Worm (Caenorhabditis elegans) whole organism, L4 larva: ENCODE results near the gene cest-6.

Experiments
- ceh-28 ChIP-seq: fragments of 150-350 bp; optimal IDR thresholded peaks from 2 replicates; lab custom pipeline; 2014; ENCODE audit warnings: missing biosample characterization, missing genetic modification reagents, missing genetic modification characterization
- ceh-82 ChIP-seq: sonication (generic microtip); optimal IDR thresholded peaks from 2 replicates; lab custom pipeline; 2017; ENCODE audit warnings: missing biosample characterization, missing genetic modification characterization
- ces-1 ChIP-seq: fragments of 150-350 bp; sonication (generic microtip); optimal IDR thresholded peaks from 4 replicates; lab custom pipeline; 2014; ENCODE audit warnings: missing biosample characterization, missing genetic modification reagents, missing genetic modification characterization
- nhr-237 ChIP-seq: sonication (generic microtip); optimal IDR thresholded peaks from 2 replicates; lab custom pipeline; 2017; ENCODE audit warnings: missing biosample characterization, missing genetic modification characterization
- nhr-76 ChIP-seq: fragments of 150-350 bp; optimal IDR thresholded peaks from 2 replicates; lab custom pipeline; 2014; ENCODE audit warnings: missing biosample characterization, missing genetic modification characterization
- unc-62 ChIP-seq, 3 experiments: fragments of 150-350 bp in 1 of 3; sonication (generic microtip); optimal IDR thresholded peaks in 2 of 3; peaks in 1 of 3; 1 replicate in 1 of 3; 2 replicates in 2 of 3; lab custom pipeline; 2014 to 2017; ENCODE audit warnings: missing biosample characterization in 3 of 3, missing genetic modification characterization in 3 of 3, missing genetic modification reagents in 3 of 3, missing genotype in 1 of 3
- ztf-11 ChIP-seq: fragments of 150-350 bp; optimal IDR thresholded peaks from 2 replicates; lab custom pipeline; 2014; ENCODE audit warnings: missing biosample characterization, missing genetic modification characterization

DNA sequence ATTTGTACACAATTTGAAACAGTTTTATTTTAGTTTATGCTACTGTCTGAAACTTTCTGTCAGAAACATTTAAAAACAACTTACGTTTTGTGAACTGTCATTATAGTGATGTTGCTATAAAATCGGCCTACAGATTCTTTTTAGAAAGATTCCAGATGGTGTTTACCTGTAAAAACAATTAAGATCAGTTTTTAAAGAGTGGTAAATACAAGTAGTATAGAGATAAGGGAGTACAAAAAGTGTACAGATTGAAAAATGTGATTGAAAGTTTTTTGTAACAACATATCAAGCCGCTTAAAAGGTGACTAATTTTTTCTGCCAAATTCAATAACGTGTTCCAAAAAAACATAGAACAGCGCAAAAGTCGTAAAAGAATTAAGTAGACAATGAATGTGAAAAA is 9.2 kb upstream of the cest-6 start, which contains the start of gene npr-12:
- no peak for TF ChIP-seq nhr-76
- no peak for TF ChIP-seq ceh-82 (tag; lab: Kevin White, UChicago)
- TF ChIP-seq ztf-11 (tag; lab: Kevin White, UChicago) = no peak
- no peak for TF ChIP-seq unc-62 (GFP tag; optimal IDR thresholded peaks at IDR 0.05 in 1 of 2; lab: Kevin White, UChicago)
- no peak for TF ChIP-seq unc-62 (tag; optimal IDR thresholded peaks at IDR 0.05; lab: Kevin White, UChicago)
- no peak for TF ChIP-seq ceh-28 (tag; lab: Kevin White, UChicago)
- no peak for TF ChIP-seq nhr-237 (tag; lab: Kevin White, UChicago)
- TF ChIP-seq ces-1 (GFP tag; lab: Kevin White, UChicago) = no peak
